Fruit fly (Drosophila melanogaster) whole organism, prepupa: Measurements from ENCODE around the gene eIF4H2.
A peak's percentile ranks its signal among the peaks of the same experiment; 100 is the strongest.

Experiments used
- Blimp-1 ChIP-seq: fragments of 200-800 bp; sonication (Bioruptor generic); optimal IDR thresholded peaks from 3 replicates; lab custom pipeline; 2017; ENCODE audit warnings: missing biosample characterization, missing genetic modification characterization, mild to moderate bottlenecking, moderate library complexity, missing genetic modification reagents
- CG10669 ChIP-seq: fragments of 200-800 bp; sonication (Bioruptor generic); optimal IDR thresholded peaks from 3 replicates; lab custom pipeline; 2018; ENCODE audit warnings: missing biosample characterization, mild to moderate bottlenecking, missing genetic modification characterization, moderate library complexity
- CG11762 ChIP-seq: fragments of 200-800 bp; sonication (Bioruptor generic); optimal IDR thresholded peaks from 3 replicates; lab custom pipeline; 2016; ENCODE audit warnings: missing biosample characterization, missing genetic modification characterization; ENCODE audit not compliant: insufficient read depth
- CG11902 ChIP-seq: fragments of 200-800 bp; sonication (Bioruptor generic); optimal IDR thresholded peaks from 3 replicates; lab custom pipeline; 2016; ENCODE audit warnings: missing biosample characterization, missing genetic modification characterization
- CG1621 ChIP-seq: fragments of 200-800 bp; sonication (Bioruptor generic); optimal IDR thresholded peaks from 3 replicates; lab custom pipeline; 2018; ENCODE audit warnings: missing biosample characterization, mild to moderate bottlenecking, missing genetic modification characterization
- CG31627 ChIP-seq: fragments of 200-800 bp; sonication (Bioruptor generic); optimal IDR thresholded peaks from 3 replicates; lab custom pipeline; 2016; ENCODE audit warnings: missing biosample characterization, missing genetic modification characterization
- CG32006 ChIP-seq: fragments of 200-800 bp; sonication (Bioruptor generic); optimal IDR thresholded peaks from 3 replicates; lab custom pipeline; 2017; ENCODE audit warnings: missing biosample characterization, mild to moderate bottlenecking, missing genetic modification characterization
- CG3919 ChIP-seq: fragments of 200-800 bp; sonication (Bioruptor generic); optimal IDR thresholded peaks from 3 replicates; lab custom pipeline; 2016; ENCODE audit warnings: missing biosample characterization, missing genetic modification characterization
- CG6163 ChIP-seq: fragments of 200-800 bp; sonication (Bioruptor generic); IDR thresholded peaks from 3 replicates; pipeline ENCODE4 v1.3.6; 2022; ENCODE audit warnings: missing biosample characterization, missing genetic modification characterization
- CG6276 ChIP-seq: fragments of 200-800 bp; sonication (Bioruptor generic); optimal IDR thresholded peaks from 2 replicates; lab custom pipeline; 2017; ENCODE audit warnings: missing biosample characterization, mild to moderate bottlenecking, missing genetic modification characterization
- CG6792 ChIP-seq: fragments of 200-800 bp; sonication (Bioruptor generic); optimal IDR thresholded peaks from 3 replicates; lab custom pipeline; 2016; ENCODE audit warnings: missing biosample characterization, missing genetic modification characterization
- CG6808 ChIP-seq: fragments of 200-800 bp; sonication (Bioruptor generic); optimal IDR thresholded peaks from 3 replicates; lab custom pipeline; 2017; ENCODE audit warnings: missing biosample characterization, missing genetic modification characterization, mild to moderate bottlenecking, moderate library complexity, missing genetic modification reagents
- CG7368 ChIP-seq: fragments of 200-800 bp; sonication (Bioruptor generic); optimal IDR thresholded peaks from 3 replicates; lab custom pipeline; 2016; ENCODE audit warnings: missing biosample characterization, missing genetic modification characterization
- Eip75B ChIP-seq: fragments of 200-800 bp; sonication (Bioruptor generic); optimal IDR thresholded peaks from 3 replicates; lab custom pipeline; 2016; ENCODE audit warnings: missing biosample characterization, missing genetic modification characterization
- Eip78C ChIP-seq: fragments of 200-800 bp; sonication (Bioruptor generic); peaks from one replicate; lab custom pipeline; 2016; ENCODE audit warnings: missing biosample characterization, missing genetic modification characterization
- Ets96B ChIP-seq: fragments of 200-800 bp; optimal IDR thresholded peaks from 2 replicates; lab custom pipeline; 2019; ENCODE audit warnings: missing biosample characterization, mild to moderate bottlenecking, missing genetic modification characterization, moderate library complexity
- Gug ChIP-seq: fragments of 200-800 bp; sonication (Bioruptor generic); IDR thresholded peaks from 2 replicates; pipeline ENCODE4 v1.3.6; 2022; ENCODE audit warnings: missing biosample characterization, missing genetic modification characterization
- Hr38 ChIP-seq: sonication (Bioruptor generic); optimal IDR thresholded peaks from 2 replicates; lab custom pipeline; 2016; ENCODE audit warnings: missing biosample characterization, missing genetic modification characterization
- Hr39 ChIP-seq: fragments of 200-800 bp; sonication (Bioruptor generic); optimal IDR thresholded peaks from 2 replicates; lab custom pipeline; 2016; ENCODE audit warnings: missing biosample characterization, missing genetic modification characterization
- Met ChIP-seq: fragments of 200-800 bp; sonication (Bioruptor generic); optimal IDR thresholded peaks from 3 replicates; lab custom pipeline; 2016; ENCODE audit warnings: missing biosample characterization, missing genetic modification characterization
- Smox ChIP-seq: fragments of 200-800 bp; sonication (Bioruptor generic); optimal IDR thresholded peaks from 3 replicates; lab custom pipeline; 2016; ENCODE audit warnings: missing biosample characterization, missing genetic modification characterization
- Sox14 ChIP-seq: fragments of 200-800 bp; sonication (Bioruptor generic); optimal IDR thresholded peaks from 3 replicates; lab custom pipeline; 2016; ENCODE audit warnings: missing biosample characterization, missing genetic modification characterization
- Sox15 ChIP-seq: fragments of 200-800 bp; sonication (Bioruptor generic); optimal IDR thresholded peaks from 3 replicates; lab custom pipeline; 2016; ENCODE audit warnings: missing biosample characterization, missing genetic modification characterization
- achi ChIP-seq: fragments of 200-800 bp; sonication (Bioruptor generic); optimal IDR thresholded peaks from 3 replicates; lab custom pipeline; 2016; ENCODE audit warnings: missing biosample characterization, missing genetic modification characterization
- acj6 ChIP-seq: fragments of 200-800 bp; sonication (Bioruptor generic); optimal IDR thresholded peaks from 3 replicates; lab custom pipeline; 2016; ENCODE audit warnings: missing biosample characterization, missing genetic modification characterization
- cyc ChIP-seq: fragments of 200-800 bp; sonication (Bioruptor generic); optimal IDR thresholded peaks from 3 replicates; lab custom pipeline; 2016; ENCODE audit warnings: missing biosample characterization, missing genetic modification characterization
- dsx ChIP-seq: fragments of 200-800 bp; optimal IDR thresholded peaks from 3 replicates; lab custom pipeline; 2019; ENCODE audit warnings: missing biosample characterization, mild to moderate bottlenecking, missing genetic modification characterization, moderate library complexity; ENCODE audit not compliant: poor library complexity, severe bottlenecking
- eg ChIP-seq: fragments of 200-800 bp; sonication (Bioruptor generic); IDR thresholded peaks from 3 replicates; pipeline ENCODE4 v1.3.6; 2022; ENCODE audit warnings: missing biosample characterization, missing genetic modification characterization
- esn ChIP-seq: fragments of 200-800 bp; sonication (Bioruptor generic); optimal IDR thresholded peaks from 2 replicates; lab custom pipeline; 2016; ENCODE audit warnings: missing biosample characterization, mild to moderate bottlenecking, missing genetic modification characterization, moderate library complexity
- fd59A ChIP-seq: fragments of 200-800 bp; sonication (Bioruptor generic); optimal IDR thresholded peaks from 2 replicates; lab custom pipeline; 2017; ENCODE audit warnings: missing biosample characterization, mild to moderate bottlenecking, missing genetic modification characterization, missing genetic modification reagents
- lz ChIP-seq: fragments of 200-800 bp; sonication (Bioruptor generic); optimal IDR thresholded peaks from 3 replicates; lab custom pipeline; 2016; ENCODE audit warnings: missing biosample characterization, missing genetic modification characterization
- net ChIP-seq: fragments of 200-800 bp; sonication (Bioruptor generic); optimal IDR thresholded peaks from 3 replicates; lab custom pipeline; 2016; ENCODE audit warnings: missing biosample characterization, missing genetic modification characterization
- pdm3 ChIP-seq: fragments of 200-800 bp; sonication (Bioruptor generic); optimal IDR thresholded peaks from 3 replicates; lab custom pipeline; 2016; ENCODE audit warnings: missing biosample characterization, missing genetic modification characterization
- spab ChIP-seq: fragments of 200-800 bp; sonication (Bioruptor generic); optimal IDR thresholded peaks from 2 replicates; lab custom pipeline; 2017; ENCODE audit warnings: missing biosample characterization, mild to moderate bottlenecking, missing genetic modification characterization, missing genetic modification reagents
- svp ChIP-seq: fragments of 200-800 bp; sonication (Bioruptor generic); peaks from one replicate; lab custom pipeline; 2016; ENCODE audit warnings: missing biosample characterization, missing genetic modification characterization
- vri ChIP-seq: fragments of 200-800 bp; sonication (Bioruptor generic); optimal IDR thresholded peaks from 3 replicates; lab custom pipeline; 2016; ENCODE audit warnings: missing biosample characterization, mild to moderate bottlenecking, missing genetic modification characterization

The eIF4H2 gene

DNA sequence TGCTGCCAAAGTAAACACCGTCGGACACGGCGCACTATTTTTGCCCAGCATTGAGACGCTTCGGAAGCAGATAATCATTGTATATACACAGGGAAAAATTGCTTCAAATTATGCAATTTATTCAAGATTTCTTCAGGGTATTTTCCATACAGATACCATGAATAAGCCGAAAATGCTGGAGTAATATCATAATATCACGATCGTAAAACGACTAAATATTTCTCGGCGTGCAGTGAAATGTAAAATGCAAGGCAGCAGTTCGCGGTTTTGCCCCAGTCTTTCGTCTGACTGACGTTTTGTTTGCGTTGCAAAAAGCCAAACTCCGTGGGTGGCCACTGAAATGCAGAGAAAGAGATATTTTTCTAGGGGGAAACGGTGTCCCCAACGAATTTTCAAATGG is 25.0 kb downstream of the eIF4H2 start:
- TF ChIP-seq svp (GFP tag; lab: Kevin White, UChicago) (peak; percentile 43), acj6 (GFP tag; lab: Kevin White, UChicago) (no peak), Blimp-1 (GFP tag; lab: Kevin White, UChicago) (no peak)

DNA sequence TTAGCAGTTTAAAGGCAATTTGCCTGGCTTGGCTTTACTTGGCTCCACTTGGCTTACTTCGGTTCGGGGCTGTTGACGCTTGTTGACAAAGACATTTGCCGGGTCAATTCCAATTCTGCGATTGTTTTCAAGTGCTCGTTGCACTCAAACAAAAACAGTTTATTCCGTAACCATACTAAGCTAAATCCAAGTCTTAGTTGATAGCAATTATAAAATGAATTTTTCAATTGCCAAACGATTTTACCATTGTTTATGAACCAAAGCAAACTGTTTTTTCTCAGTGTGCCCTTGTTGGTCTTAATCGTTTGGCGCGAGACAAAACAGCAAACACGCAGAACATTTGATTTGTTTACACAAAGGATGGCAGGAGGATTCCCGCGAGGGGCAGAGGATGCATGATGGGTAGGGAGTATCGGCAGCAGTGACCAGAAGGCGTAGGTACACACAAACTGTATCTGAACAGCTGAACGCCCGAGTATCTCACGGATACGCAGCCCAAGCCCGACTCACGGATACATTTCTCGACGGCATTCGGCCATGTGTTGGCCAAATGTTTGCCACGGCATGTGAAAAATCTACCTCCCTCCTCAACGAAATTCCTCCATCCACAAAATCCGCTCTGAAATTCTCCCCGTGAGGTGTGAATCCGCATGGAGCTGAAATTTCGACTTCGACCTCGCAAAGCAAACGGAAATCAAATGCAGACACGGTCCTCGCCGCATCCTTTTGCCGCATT is 28.8 kb downstream of the eIF4H2 start:
- no peak for TF ChIP-seq CG32006
- peak; percentile 62 for TF ChIP-seq svp (GFP tag; lab: Kevin White, UChicago)
- TF ChIP-seq, all 60 proteins: peak for 1

DNA sequence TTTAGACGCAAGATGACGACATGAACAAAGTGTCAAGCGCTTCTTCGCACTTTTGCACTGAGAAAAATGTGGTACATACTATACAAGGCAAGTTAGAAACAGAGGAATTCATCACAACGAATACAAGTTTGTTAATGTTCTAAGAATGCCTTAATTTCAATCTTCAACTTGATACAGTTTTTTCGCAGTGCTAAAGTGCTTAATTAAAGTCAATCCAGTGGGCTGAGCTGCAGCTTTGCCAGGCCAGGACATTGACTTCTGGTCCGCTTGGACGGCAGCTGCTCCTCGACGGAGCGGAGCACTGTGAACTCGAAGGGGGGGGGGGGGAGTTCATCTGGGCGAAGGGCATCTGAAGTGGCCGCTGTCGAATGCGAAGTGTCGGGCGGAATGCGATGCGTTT is 30.3 kb downstream of the eIF4H2 start:
- peak; percentile 69 for TF ChIP-seq Eip78C (GFP tag; lab: Kevin White, UChicago)
- peak; percentile 14 for TF ChIP-seq CG3919 (GFP tag; lab: Kevin White, UChicago)
- peak; percentile 15 for TF ChIP-seq Ets96B (tag; lab: Kevin White, UChicago)
- TF ChIP-seq CG31627 (GFP tag; lab: Kevin White, UChicago), result peak; percentile 18
- no peak for TF ChIP-seq CG6808 (GFP tag; lab: Kevin White, UChicago)
- peak; percentile 2 for TF ChIP-seq Eip75B
- peak; percentile 0 for TF ChIP-seq esn (GFP tag; lab: Kevin White, UChicago)
- TF ChIP-seq Sox14, result no peak
- peak; percentile 59; the same call in 2 of the 3 replicates for TF ChIP-seq CG6163
- TF ChIP-seq Hr39, result peak; percentile 15
- TF ChIP-seq lz (GFP tag; lab: Kevin White, UChicago), result no peak
- peak; percentile 8 for TF ChIP-seq pdm3
- no peak for TF ChIP-seq CG1621 (tag; lab: Kevin White, UChicago)
- peak; percentile 4 for TF ChIP-seq fd59A (GFP tag; lab: Kevin White, UChicago)
- no peak for TF ChIP-seq Smox (GFP tag; lab: Kevin White, UChicago)
- TF ChIP-seq dsx, result peak; percentile 7
- TF ChIP-seq CG6792 (GFP tag; lab: Kevin White, UChicago), result peak; percentile 1
- peak; percentile 11 for TF ChIP-seq CG10669
- no peak for TF ChIP-seq acj6 (GFP tag; lab: Kevin White, UChicago)
- TF ChIP-seq svp (GFP tag; lab: Kevin White, UChicago), result peak; percentile 69
- TF ChIP-seq Met (GFP tag; lab: Kevin White, UChicago), result no peak

DNA sequence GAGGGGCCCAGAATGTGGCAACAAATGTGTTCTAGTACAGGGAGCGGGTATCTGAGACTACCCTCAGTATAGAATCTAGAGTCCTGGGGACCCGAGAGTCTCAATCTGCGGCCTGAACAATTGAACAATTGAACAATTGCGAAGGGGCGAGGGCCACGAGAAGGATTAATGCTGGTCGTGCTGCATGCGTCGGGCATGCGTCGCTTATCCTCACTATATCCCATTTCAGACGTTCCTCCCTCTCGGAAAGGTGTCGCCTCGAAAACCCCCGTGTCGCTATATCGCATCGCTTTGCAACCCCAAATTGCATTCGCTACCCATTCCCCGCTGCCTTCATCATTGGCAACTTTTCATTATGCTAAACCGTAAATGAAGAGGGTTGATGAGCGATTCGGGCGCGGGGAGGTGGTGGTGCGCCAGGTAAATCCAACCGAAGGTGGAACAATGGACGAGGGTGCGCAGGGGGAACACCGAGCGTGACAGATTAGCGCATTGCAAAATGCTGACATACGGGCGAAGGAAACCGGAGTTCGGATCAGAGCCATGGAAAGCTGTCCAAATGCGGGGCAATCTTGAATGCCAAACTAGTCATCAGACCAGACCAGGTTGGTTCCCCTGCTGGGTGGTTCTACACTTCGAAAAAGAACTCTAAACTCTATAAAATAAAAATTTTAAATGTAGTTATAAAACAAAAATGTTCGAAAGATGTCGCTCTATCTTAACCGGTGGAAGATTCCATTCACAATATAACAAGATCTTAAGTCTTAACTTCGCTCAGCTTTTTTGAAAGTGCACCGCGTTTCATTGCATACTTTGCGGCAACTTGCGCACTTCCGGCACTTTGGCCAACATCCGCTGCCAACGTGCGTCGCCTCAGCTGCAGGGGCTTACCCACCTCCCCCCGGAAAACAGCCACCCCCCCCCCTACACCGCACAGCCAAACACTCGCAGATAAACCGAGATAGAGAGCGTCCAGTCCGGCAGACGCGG is 33.1 kb downstream of the eIF4H2 start:
- TF ChIP-seq CG6276 (GFP tag; lab: Kevin White, UChicago), result no peak
- TF ChIP-seq achi (GFP tag; lab: Kevin White, UChicago), result peak; percentile 14
- no peak for TF ChIP-seq Sox15 (GFP tag; lab: Kevin White, UChicago)
- no peak for TF ChIP-seq eg
- TF ChIP-seq spab (GFP tag; lab: Kevin White, UChicago), result peak; percentile 20
- no peak for TF ChIP-seq Smox (GFP tag; lab: Kevin White, UChicago)
- no peak for TF ChIP-seq vri (GFP tag; lab: Kevin White, UChicago)
- no peak for TF ChIP-seq CG11762
- no peak for TF ChIP-seq net (GFP tag; lab: Kevin White, UChicago)
- peak; percentile 1 for TF ChIP-seq cyc (GFP tag; lab: Kevin White, UChicago)
- TF ChIP-seq Eip75B, result no peak
- peak; percentile 49 for TF ChIP-seq Eip78C (GFP tag; lab: Kevin White, UChicago)
- TF ChIP-seq Gug (GFP tag; lab: Robert Waterston, UW), result no peak
- peak; percentile 48 for TF ChIP-seq svp (GFP tag; lab: Kevin White, UChicago)
- peak; percentile 43 for TF ChIP-seq CG3919 (GFP tag; lab: Kevin White, UChicago)
- no peak for TF ChIP-seq Hr38 (GFP tag; lab: Kevin White, UChicago)
- TF ChIP-seq CG11902, result no peak
- peak; percentile 9 for TF ChIP-seq Met (GFP tag; lab: Kevin White, UChicago)
- TF ChIP-seq CG7368 (GFP tag; lab: Kevin White, UChicago), result no peak
